Worm (Caenorhabditis elegans) whole organism, L4 larva: ENCODE measurements around the gene F08D12.12.

Source experiments
- ZK546.5 ChIP-seq, 2 experiments: sonication (generic microtip); optimal IDR thresholded peaks; 2 replicates each; lab custom pipeline; 2017; ENCODE audit warnings: missing biosample characterization in 2 of 2, missing genetic modification characterization in 2 of 2
- aly-2 ChIP-seq: sonication (generic microtip); optimal IDR thresholded peaks from 2 replicates; lab custom pipeline; 2018; ENCODE audit warnings: missing biosample characterization, missing genetic modification characterization
- ama-1 ChIP-seq: fragments of 150-350 bp; optimal IDR thresholded peaks from 2 replicates; lab custom pipeline; 2014; ENCODE audit warnings: inconsistent platforms, mixed read lengths
- arid-1 ChIP-seq: fragments of 200-800 bp; sonication (Bioruptor generic); conservative IDR thresholded peaks from 2 replicates; pipeline ENCODE4 v1.3.6; 2022; ENCODE audit warnings: missing genetic modification reagents, missing genetic modification characterization, missing compliant biosample characterization
- ceh-82 ChIP-seq: sonication (generic microtip); optimal IDR thresholded peaks from 2 replicates; lab custom pipeline; 2017; ENCODE audit warnings: missing biosample characterization, missing genetic modification characterization
- dmd-8 ChIP-seq: fragments of 200-800 bp; sonication (Bioruptor generic); IDR thresholded peaks from 2 replicates; pipeline ENCODE4 v1.3.6; 2022; ENCODE audit warnings: missing genetic modification characterization, missing compliant biosample characterization
- fos-1 ChIP-seq: fragments of 150-350 bp; optimal IDR thresholded peaks from 2 replicates; lab custom pipeline; 2014; ENCODE audit warnings: missing biosample characterization, missing genetic modification characterization
- mdl-1 ChIP-seq, 2 experiments: fragments of 150-350 bp in 1 of 2; sonication (generic microtip) in 1 of 2; optimal IDR thresholded peaks; 2 replicates each; lab custom pipeline; 2014 to 2017; ENCODE audit warnings: missing biosample characterization in 2 of 2, missing genetic modification characterization in 2 of 2
- mep-1 ChIP-seq: fragments of 150-350 bp; sonication (generic microtip); optimal IDR thresholded peaks from 3 replicates; lab custom pipeline; 2014; ENCODE audit warnings: missing biosample characterization, missing genetic modification characterization
- skn-1 ChIP-seq: fragments of 150-350 bp; optimal IDR thresholded peaks from 2 replicates; lab custom pipeline; 2014; ENCODE audit warnings: missing biosample characterization, missing genetic modification characterization

DNA sequence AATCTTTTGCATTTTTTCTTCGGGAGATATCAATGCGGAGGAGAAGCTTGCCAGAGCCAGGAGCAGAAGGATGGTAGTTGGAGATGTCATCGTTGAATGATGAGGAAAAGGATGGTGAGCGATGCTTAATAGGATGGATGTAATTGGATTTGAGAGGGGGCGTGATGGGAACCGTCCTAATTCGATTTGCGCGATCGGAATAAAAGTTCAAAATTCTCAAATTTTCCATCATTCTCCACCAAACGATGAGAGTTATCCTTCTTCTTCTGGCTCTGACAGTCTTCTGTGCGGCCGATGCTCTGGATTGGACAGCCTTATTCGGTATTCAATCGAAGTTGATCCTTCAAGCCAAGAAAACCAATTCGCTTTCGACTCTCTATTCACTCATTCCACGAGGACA is 37.3 kb upstream of the F08D12.12 start, which contains the start of the genes K12H6.4 and K12H6.9:
- no peak for TF ChIP-seq skn-1 (tag; lab: Kevin White, UChicago)
- TF ChIP-seq arid-1 (GFP tag; lab: Robert Waterston, UW), result no peak
- no peak for TF ChIP-seq ZK546.5 (tag; optimal IDR thresholded peaks at IDR 0.05; lab: Kevin White, UChicago)
- no peak for TF ChIP-seq ama-1 (lab: Kevin White, UChicago)
- no peak for TF ChIP-seq mep-1
- no peak for TF ChIP-seq aly-2 (tag; lab: Kevin White, UChicago)
- TF ChIP-seq ceh-82, result no peak
- TF ChIP-seq mdl-1 (tag; optimal IDR thresholded peaks at IDR 0.05; lab: Kevin White, UChicago), result no peak
- TF ChIP-seq dmd-8, result no peak
- no peak for TF ChIP-seq fos-1 (tag; lab: Kevin White, UChicago)
